Worm (Caenorhabditis elegans) whole organism, L4 larva: Measurements from ENCODE around the gene srw-82.
"Not testable (repeated sequence)": the region's sequence is repeated elsewhere in the genome, so short reads cannot be mapped to it uniquely, and the experiment has no call there.

Experiments used
- F49E8.2 ChIP-seq: sonication (generic microtip); optimal IDR thresholded peaks from 2 replicates; lab custom pipeline; 2016; ENCODE audit warnings: missing compliant biosample characterization, mild to moderate bottlenecking, missing genetic modification characterization, borderline replicate concordance
- aly-2 ChIP-seq: sonication (generic microtip); optimal IDR thresholded peaks from 2 replicates; lab custom pipeline; 2018; ENCODE audit warnings: missing biosample characterization, missing genetic modification characterization
- ceh-28 ChIP-seq: fragments of 150-350 bp; optimal IDR thresholded peaks from 2 replicates; lab custom pipeline; 2014; ENCODE audit warnings: missing biosample characterization, missing genetic modification reagents, missing genetic modification characterization
- dmd-8 ChIP-seq: fragments of 200-800 bp; sonication (Bioruptor generic); IDR thresholded peaks from 2 replicates; pipeline ENCODE4 v1.3.6; 2022; ENCODE audit warnings: missing genetic modification characterization, missing compliant biosample characterization
- dve-1 ChIP-seq: sonication (generic microtip); optimal IDR thresholded peaks from 2 replicates; lab custom pipeline; 2017; ENCODE audit warnings: antibody characterized with exemption, mild to moderate bottlenecking, missing genetic modification characterization, missing compliant biosample characterization; ENCODE audit not compliant: insufficient read depth
- egl-27 ChIP-seq: sonication (generic microtip); optimal IDR thresholded peaks from 3 replicates; lab custom pipeline; 2017; ENCODE audit warnings: missing biosample characterization, missing genetic modification reagents, missing genetic modification characterization
- jun-1 ChIP-seq: fragments of 150-350 bp; optimal IDR thresholded peaks from 2 replicates; lab custom pipeline; 2014; ENCODE audit warnings: missing biosample characterization, missing genetic modification reagents, missing genetic modification characterization
- lin-39 ChIP-seq: fragments of 150-350 bp; optimal IDR thresholded peaks from 2 replicates; lab custom pipeline; 2014; ENCODE audit warnings: missing biosample characterization, missing genetic modification reagents, missing genetic modification characterization
- mdl-1 ChIP-seq, 2 experiments: fragments of 150-350 bp in 1 of 2; sonication (generic microtip) in 1 of 2; optimal IDR thresholded peaks; 2 replicates each; lab custom pipeline; 2014 to 2017; ENCODE audit warnings: missing biosample characterization in 2 of 2, missing genetic modification characterization in 2 of 2
- nhr-11 ChIP-seq: fragments of 150-350 bp; optimal IDR thresholded peaks from 2 replicates; lab custom pipeline; 2014; ENCODE audit warnings: missing biosample characterization, missing genetic modification characterization
- nhr-77 ChIP-seq: fragments of 150-350 bp; optimal IDR thresholded peaks from 2 replicates; lab custom pipeline; 2014; ENCODE audit warnings: missing biosample characterization, missing genetic modification characterization
- pha-4 ChIP-seq, 2 experiments: fragments of 150-350 bp in 1 of 2; fragments of 200-800 bp in 1 of 2; sonication (Bioruptor generic) in 1 of 2; IDR thresholded peaks in 1 of 2; optimal IDR thresholded peaks in 1 of 2; 2 replicates each; pipeline versions ENCODE4 v1.3.6 to Lab custom; 2014 to 2022; ENCODE audit warnings: missing genetic modification characterization in 2 of 2, missing genetic modification reagents in 2 of 2, missing biosample characterization in 1 of 2, missing compliant biosample characterization in 1 of 2
- skn-1 ChIP-seq: fragments of 150-350 bp; optimal IDR thresholded peaks from 2 replicates; lab custom pipeline; 2014; ENCODE audit warnings: missing biosample characterization, missing genetic modification characterization
- snpc-4 ChIP-seq: fragments of 150-350 bp; optimal IDR thresholded peaks from 2 replicates; lab custom pipeline; 2014; ENCODE audit warnings: missing biosample characterization, missing genetic modification characterization

DNA sequence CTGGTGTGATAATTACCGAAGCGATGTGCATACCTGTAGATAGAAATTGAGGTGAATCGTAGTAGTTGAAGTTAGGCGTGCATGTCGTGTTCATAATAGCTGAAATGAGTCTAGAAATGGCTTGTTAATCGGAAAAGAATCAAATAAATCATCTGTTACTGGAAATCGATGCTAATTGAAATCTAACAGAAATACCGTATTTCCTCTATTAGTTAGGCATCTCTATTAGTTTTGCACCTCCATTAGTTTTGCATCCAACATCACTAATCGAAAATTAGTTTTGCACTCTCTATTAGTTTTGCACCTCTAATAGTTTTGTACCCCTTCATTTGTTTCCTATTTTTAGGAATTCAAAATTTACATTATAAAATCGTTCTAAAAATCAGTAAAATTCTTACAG, 26.8 kb upstream of the srw-82 start, which contains the start of gene srh-209:
- not testable (repeated sequence) for TF ChIP-seq snpc-4 (tag; lab: Kevin White, UChicago); nhr-11 (tag; lab: Kevin White, UChicago); nhr-77; dve-1 (tag; lab: Kevin White, UChicago); ceh-28 (tag; lab: Kevin White, UChicago); egl-27 (tag; lab: Kevin White, UChicago); pha-4 (GFP tag; IDR thresholded peaks at IDR 0.05; lab: Robert Waterston, UW); pha-4 (tag; optimal IDR thresholded peaks at IDR 0.05; lab: Kevin White, UChicago); aly-2 (tag; lab: Kevin White, UChicago); dmd-8; skn-1 (tag; lab: Kevin White, UChicago); mdl-1 (tag; optimal IDR thresholded peaks at IDR 0.05; lab: Kevin White, UChicago); jun-1 (tag; lab: Kevin White, UChicago); lin-39; F49E8.2 (tag; lab: Kevin White, UChicago)
